Worm (Caenorhabditis elegans): ENCODE data around the gene ceh-100.
A peak's percentile ranks its signal among the peaks of the same experiment; 100 is the strongest.

The ceh-100 gene

ce11 chrII:12542594-12542997, 60.9 kb downstream of the ceh-100 start (continued):
- TF ChIP-seq snpc-4 (GFP tag; optimal IDR thresholded peaks at IDR 0.05), result peak; percentile 40
- peak in 1 of 4 experiments; percentile 30 for TF ChIP-seq snpc-4 (tag; optimal IDR thresholded peaks at IDR 0.05)
- no peak for TF ChIP-seq ztf-28 (GFP tag; IDR thresholded peaks at IDR 0.05)
- TF ChIP-seq B0336.3 (GFP tag; IDR thresholded peaks at IDR 0.05), result no peak
- peak; percentile 41 for TF ChIP-seq madf-6 (GFP tag; IDR thresholded peaks at IDR 0.05)
- TF ChIP-seq F57A8.1 (GFP tag; optimal IDR thresholded peaks at IDR 0.05), result peak; percentile 56
- peak; percentile 84 for TF ChIP-seq tbp1 (GFP tag; optimal IDR thresholded peaks at IDR 0.05)
- peak; percentile 90 for TF ChIP-seq lin-26 (GFP tag; IDR thresholded peaks at IDR 0.05)
- peak; percentile 68 for TF ChIP-seq B0261.1 (tag; optimal IDR thresholded peaks at IDR 0.05)
- no peak for TF ChIP-seq lsl-1 (GFP tag; optimal IDR thresholded peaks at IDR 0.05)
- no peak for TF ChIP-seq sptf-2 (GFP tag; optimal IDR thresholded peaks at IDR 0.05)
- peak; percentile 39 for TF ChIP-seq nhr-80 (tag; optimal IDR thresholded peaks at IDR 0.05)
- TF ChIP-seq die-1 (tag; optimal IDR thresholded peaks at IDR 0.05), result peak; percentile 69
- 0 out of 2 replicates have a peak, but pooled peaks have one; percentile 21 for TF ChIP-seq ekl-4 (GFP tag; IDR thresholded peaks at IDR 0.05)
- TF ChIP-seq snpc-1.3 (tag; optimal IDR thresholded peaks at IDR 0.05; ENCODE audit: insufficient read depth), result peak; percentile 29
- peak; percentile 67 for TF ChIP-seq nhr-90 (tag; optimal IDR thresholded peaks at IDR 0.05)
- peak; percentile 5 for TF ChIP-seq unc-130 (GFP tag; optimal IDR thresholded peaks at IDR 0.05)
- TF ChIP-seq zim-3 (tag; optimal IDR thresholded peaks at IDR 0.05), result peak; percentile 35
- peak; percentile 45 for TF ChIP-seq repo-1 (tag; optimal IDR thresholded peaks at IDR 0.05)
- no peak for TF ChIP-seq T07F8.4 (tag; optimal IDR thresholded peaks at IDR 0.05)
- TF ChIP-seq rpc-1 (optimal IDR thresholded peaks at IDR 0.05), result peak; percentile 62
- peak; percentile 84 for TF ChIP-seq rpc-1 (tag; optimal IDR thresholded peaks at IDR 0.05)
- TF ChIP-seq ccch-3 (GFP tag; optimal IDR thresholded peaks at IDR 0.05), result no peak
- peak; percentile 21 for TF ChIP-seq efl-1 (GFP tag; optimal IDR thresholded peaks at IDR 0.05)
- TF ChIP-seq ztf-18 (tag; optimal IDR thresholded peaks at IDR 0.05), result peak; percentile 42
- TF ChIP-seq F49E8.2 (tag; optimal IDR thresholded peaks at IDR 0.05; ENCODE audit: insufficient read depth), result peak; percentile 11
- peak; percentile 36; the same call in 1 of the 2 replicates for TF ChIP-seq ztf-25 (GFP tag; IDR thresholded peaks at IDR 0.05)
- no peak for TF ChIP-seq ztf-6 (GFP tag; IDR thresholded peaks at IDR 0.05)
- TF ChIP-seq C17E4.6 (GFP tag; IDR thresholded peaks at IDR 0.05), result no peak
- peak; percentile 34 for TF ChIP-seq mxl-1 (tag; optimal IDR thresholded peaks at IDR 0.05)
- peak; percentile 27 for TF ChIP-seq fkh-3 (tag; optimal IDR thresholded peaks at IDR 0.05)
- TF ChIP-seq him-1 (tag; optimal IDR thresholded peaks at IDR 0.05), result peak; percentile 42
- TF ChIP-seq B0019.2 (GFP tag; conservative IDR thresholded peaks at IDR 0.05), result no peak
- TF ChIP-seq cebp-2 (GFP tag; IDR thresholded peaks at IDR 0.05), result 0 out of 2 replicates have a peak, but pooled peaks have one; percentile 21
- peak; percentile 37 for TF ChIP-seq madf-10 (tag; optimal IDR thresholded peaks at IDR 0.05)
- no peak for TF ChIP-seq F22D6.2 (tag; optimal IDR thresholded peaks at IDR 0.05)
- TF ChIP-seq mcd-1 (GFP tag; IDR thresholded peaks at IDR 0.05), result no peak
- TF ChIP-seq K12H6.12 (tag; optimal IDR thresholded peaks at IDR 0.05), result no peak

ce11 chrII:12541670-12542080, 61.8 kb downstream of the ceh-100 start:
- TF ChIP-seq chd-7 (tag; optimal IDR thresholded peaks at IDR 0.05) (peak; percentile 77), K11D2.4 (GFP tag; IDR thresholded peaks at IDR 0.05) (0 out of 2 replicates have a peak, but pooled peaks have one; percentile 11), lin-26 (GFP tag; IDR thresholded peaks at IDR 0.05) (peak; percentile 90), Y56A3A.18 (GFP tag; IDR thresholded peaks at IDR 0.05) (0 out of 2 replicates have a peak, but pooled peaks have one; percentile 81), hsf-1 (GFP tag; IDR thresholded peaks at IDR 0.05) (0 out of 2 replicates have a peak, but pooled peaks have one; percentile 14), B0336.3 (GFP tag; IDR thresholded peaks at IDR 0.05) (peak; percentile 73), T26A5.8 (tag; optimal IDR thresholded peaks at IDR 0.05) (peak; percentile 30), attf-3 (GFP tag; conservative IDR thresholded peaks at IDR 0.05) (peak; percentile 57; the same call in 1 of the 2 replicates), egl-44 (GFP tag; IDR thresholded peaks at IDR 0.05) (0 out of 2 replicates have a peak, but pooled peaks have one; percentile 64), zfh-2 (GFP tag; conservative IDR thresholded peaks at IDR 0.05) (0 out of 2 replicates have a peak, but pooled peaks have one; percentile 9), rec-8 (tag; optimal IDR thresholded peaks at IDR 0.05) (peak; percentile 3 to 62), F23B12.7 (tag; optimal IDR thresholded peaks at IDR 0.05; ENCODE audit: insufficient read depth) (peak; percentile 76), lsl-1 (GFP tag; optimal IDR thresholded peaks at IDR 0.05) (peak; percentile 48), lin-54 (GFP tag; optimal IDR thresholded peaks at IDR 0.05) (peak; percentile 41), ZK185.1 (tag; optimal IDR thresholded peaks at IDR 0.05; ENCODE audit: poor library complexity, severe bottlenecking) (peak; percentile 77)

All from whole organism, young adult.